Fruit fly (Drosophila melanogaster): ENCODE results near the gene COX6CL.

COX6CL gene

dm6 chr2L:5799435-5800387 is 18.5 kb downstream of the COX6CL start, which contains the start of gene CG9171 (continued):
- TF ChIP-seq Nf-YC (tag; optimal IDR thresholded peaks at IDR 0.05): peak; percentile 61
- peak; percentile 14 for TF ChIP-seq her (GFP tag; optimal IDR thresholded peaks at IDR 0.05)
- peak; percentile 43 for TF ChIP-seq Myb (GFP tag; optimal IDR thresholded peaks at IDR 0.05)
- 0 out of 2 replicates have a peak, but pooled peaks have one; percentile 7 for TF ChIP-seq CG10366 (GFP tag; IDR thresholded peaks at IDR 0.05)
- no peak for TF ChIP-seq CG18476 (GFP tag; optimal IDR thresholded peaks at IDR 0.05)
- no peak for TF ChIP-seq CG17568 (GFP tag; optimal IDR thresholded peaks at IDR 0.05)
- TF ChIP-seq CG12659 (GFP tag; optimal IDR thresholded peaks at IDR 0.05): peak; percentile 78
- peak; percentile 39; the same call in 2 of the 3 replicates for TF ChIP-seq Aef1 (GFP tag; IDR thresholded peaks at IDR 0.05)
- no peak for TF ChIP-seq h (optimal IDR thresholded peaks at IDR 0.05)
- no peak for TF ChIP-seq slp2 (GFP tag; optimal IDR thresholded peaks at IDR 0.05)
- no peak for TF ChIP-seq eve (GFP tag; optimal IDR thresholded peaks at IDR 0.05)
- TF ChIP-seq Vsx1 (GFP tag; optimal IDR thresholded peaks at IDR 0.05): peak; percentile 24
- TF ChIP-seq cad (GFP tag; optimal IDR thresholded peaks at IDR 0.05): no peak
- TF ChIP-seq D19B (GFP tag; optimal IDR thresholded peaks at IDR 0.05): no peak
- TF ChIP-seq CG6683 (GFP tag; optimal IDR thresholded peaks at IDR 0.05): no peak
- peak; percentile 61; the same call in 1 of the 2 replicates for TF ChIP-seq NFAT (GFP tag; IDR thresholded peaks at IDR 0.05)
- peak; percentile 49; the same call in 1 of the 3 replicates for TF ChIP-seq CG11456 (GFP tag; IDR thresholded peaks at IDR 0.05)
- TF ChIP-seq CG12104 (GFP tag; optimal IDR thresholded peaks at IDR 0.05): no peak
- peak in 1 of 2 experiments; percentile 20 for TF ChIP-seq Pdp1 (GFP tag; optimal IDR thresholded peaks at IDR 0.05)

- no peak for TF ChIP-seq CG31388 (GFP tag; optimal IDR thresholded peaks at IDR 0.05)
- no peak for TF ChIP-seq Ada2b (GFP tag; IDR thresholded peaks at IDR 0.05)
- no peak for TF ChIP-seq sens-2 (GFP tag; IDR thresholded peaks at IDR 0.05)
- TF ChIP-seq sd (tag; optimal IDR thresholded peaks at IDR 0.05): peak; percentile 96
- TF ChIP-seq exex (tag; optimal IDR thresholded peaks at IDR 0.05): peak; percentile 88
- no peak for TF ChIP-seq tup (GFP tag; optimal IDR thresholded peaks at IDR 0.05)
- TF ChIP-seq gfzf (GFP tag; optimal IDR thresholded peaks at IDR 0.05): no peak
Observed at dm6 chr2L:5798629-5799028, 19.6 kb downstream of the COX6CL start.

- TF ChIP-seq Nf-YC (tag; optimal IDR thresholded peaks at IDR 0.05): no peak
- no peak for TF ChIP-seq Side (GFP tag; optimal IDR thresholded peaks at IDR 0.05)
- TF ChIP-seq Blimp-1 (GFP tag; optimal IDR thresholded peaks at IDR 0.05): peak; percentile 53
- no peak for TF ChIP-seq z (GFP tag; IDR thresholded peaks at IDR 0.05)
- no peak for TF ChIP-seq corto (GFP tag; optimal IDR thresholded peaks at IDR 0.05)
- peak in 1 of 2 experiments; percentile 48 for TF ChIP-seq bsh (GFP tag; optimal IDR thresholded peaks at IDR 0.05)
- TF ChIP-seq CG8765 (GFP tag; IDR thresholded peaks at IDR 0.05): no peak
- TF ChIP-seq mirr (GFP tag; optimal IDR thresholded peaks at IDR 0.05): peak; percentile 51
- no peak for TF ChIP-seq stwl (tag; optimal IDR thresholded peaks at IDR 0.05)
- TF ChIP-seq lola (GFP tag; optimal IDR thresholded peaks at IDR 0.05): no peak
- no peak for TF ChIP-seq CG8089 (GFP tag; optimal IDR thresholded peaks at IDR 0.05)
- TF ChIP-seq CG13287 (GFP tag; IDR thresholded peaks at IDR 0.05; ENCODE audit: partially characterized antibody): no peak
- no peak for TF ChIP-seq CG8478 (optimal IDR thresholded peaks at IDR 0.05)
- peak; percentile 48 for TF ChIP-seq CG1647 (GFP tag; optimal IDR thresholded peaks at IDR 0.05)
- no peak for TF ChIP-seq br (optimal IDR thresholded peaks at IDR 0.05)
- no peak for TF ChIP-seq Nf-YA (GFP tag; IDR thresholded peaks at IDR 0.05)
- TF ChIP-seq CG43689 (GFP tag; IDR thresholded peaks at IDR 0.05): no peak
- TF ChIP-seq pfk (GFP tag; optimal IDR thresholded peaks at IDR 0.05): no peak
- no peak for TF ChIP-seq H15 (GFP tag; IDR thresholded peaks at IDR 0.05)
- no peak for TF ChIP-seq Gsc (GFP tag; IDR thresholded peaks at IDR 0.05)
- peak; percentile 24; the same call in 1 of the 2 replicates for TF ChIP-seq CG31441 (GFP tag; IDR thresholded peaks at IDR 0.05)
- TF ChIP-seq ftz-f1 (GFP tag; optimal IDR thresholded peaks at IDR 0.05): no peak
- TF ChIP-seq CG15514 (GFP tag; optimal IDR thresholded peaks at IDR 0.05): peak; percentile 59
Observed at dm6 chr2L:5797977-5798376, 20.3 kb downstream of the COX6CL start.

All from whole organism, embryonic.